Fruit fly (Drosophila melanogaster) whole organism, embryonic: ENCODE data around the gene mio.

Source experiments
- Ada2b ChIP-seq: fragments of 200-800 bp; sonication (Bioruptor generic); IDR thresholded peaks from 2 replicates; pipeline ENCODE4 v1.3.6; 2022; ENCODE audit warnings: missing biosample characterization, missing genetic modification characterization
- Atf3 ChIP-seq: fragments of 200-800 bp; sonication (Bioruptor generic); optimal IDR thresholded peaks from 3 replicates; lab custom pipeline; 2016; ENCODE audit warnings: missing biosample characterization, missing genetic modification characterization
- Awh ChIP-seq: fragments of 200-800 bp; sonication (Bioruptor generic); IDR thresholded peaks from 2 replicates; pipeline ENCODE4, ENCODE4 v1.3.6; 2022; ENCODE audit warnings: missing biosample characterization, missing genetic modification characterization
- CG10274 ChIP-seq: fragments of 200-800 bp; sonication (Bioruptor generic); optimal IDR thresholded peaks from 3 replicates; lab custom pipeline; 2017; ENCODE audit warnings: missing biosample characterization, mild to moderate bottlenecking, missing genetic modification characterization
- CG10431 ChIP-seq: fragments of 200-800 bp; sonication (Bioruptor generic); optimal IDR thresholded peaks from 3 replicates; lab custom pipeline; 2018; ENCODE audit warnings: missing biosample characterization, mild to moderate bottlenecking, missing genetic modification characterization
- CG11085 ChIP-seq: fragments of 200-800 bp; sonication (Bioruptor generic); IDR thresholded peaks from 2 replicates; pipeline ENCODE4 v1.3.6; 2022; ENCODE audit warnings: missing biosample characterization, missing genetic modification characterization
- CG11504 ChIP-seq: fragments of 200-800 bp; sonication (Bioruptor generic); optimal IDR thresholded peaks from 3 replicates; lab custom pipeline; 2019; ENCODE audit warnings: missing biosample characterization, mild to moderate bottlenecking, missing genetic modification characterization, moderate library complexity
- CG11696 ChIP-seq: fragments of 200-800 bp; sonication (Bioruptor generic); IDR thresholded peaks from 2 replicates; pipeline ENCODE4 v1.3.6; 2022; ENCODE audit warnings: missing biosample characterization, missing genetic modification characterization
- CG12219 ChIP-seq: fragments of 200-800 bp; sonication (Bioruptor generic); optimal IDR thresholded peaks from 3 replicates; lab custom pipeline; 2018; ENCODE audit warnings: missing biosample characterization, mild to moderate bottlenecking, missing genetic modification characterization
- CG12299 ChIP-seq: fragments of 200-800 bp; sonication (Bioruptor generic); optimal IDR thresholded peaks from 2 replicates; lab custom pipeline; 2018; ENCODE audit warnings: missing biosample characterization, mild to moderate bottlenecking, missing genetic modification characterization
- CG15696 ChIP-seq: fragments of 200-800 bp; sonication (Bioruptor generic); optimal IDR thresholded peaks from 2 replicates; lab custom pipeline; 2019; ENCODE audit warnings: missing biosample characterization, mild to moderate bottlenecking, missing genetic modification characterization, moderate library complexity
- CG1647 ChIP-seq: fragments of 200-800 bp; sonication (Bioruptor generic); optimal IDR thresholded peaks from 3 replicates; lab custom pipeline; 2016; ENCODE audit warnings: missing biosample characterization, missing genetic modification characterization
- CG16779 ChIP-seq: fragments of 200-800 bp; sonication (Bioruptor generic); IDR thresholded peaks from 2 replicates; pipeline ENCODE4 v1.3.6; 2022; ENCODE audit warnings: missing biosample characterization, missing genetic modification characterization
- CG31388 ChIP-seq: fragments of 200-800 bp; sonication (Bioruptor generic); optimal IDR thresholded peaks from 2 replicates; lab custom pipeline; 2016; ENCODE audit warnings: missing biosample characterization, missing genetic modification characterization
- CG32532 ChIP-seq: fragments of 200-800 bp; sonication (Bioruptor generic); IDR thresholded peaks from 2 replicates; pipeline ENCODE4 v1.3.6; 2022; ENCODE audit warnings: missing biosample characterization, missing genetic modification characterization
- CG3281 ChIP-seq: fragments of 200-800 bp; sonication (Bioruptor generic); optimal IDR thresholded peaks from 3 replicates; lab custom pipeline; 2017; ENCODE audit warnings: missing biosample characterization, mild to moderate bottlenecking, missing genetic modification characterization
- CG33213 ChIP-seq: fragments of 200-800 bp; sonication (Bioruptor generic); optimal IDR thresholded peaks from 3 replicates; lab custom pipeline; 2016; ENCODE audit warnings: missing biosample characterization, missing genetic modification characterization
- CG34376 ChIP-seq: fragments of 200-800 bp; sonication (Bioruptor generic); optimal IDR thresholded peaks from 2 replicates; lab custom pipeline; 2018; ENCODE audit warnings: missing biosample characterization, mild to moderate bottlenecking, missing genetic modification characterization
- CG34422 ChIP-seq: fragments of 200-800 bp; sonication (Bioruptor generic); IDR thresholded peaks from 3 replicates; pipeline ENCODE4 v1.3.6; 2022; ENCODE audit warnings: missing biosample characterization, missing genetic modification characterization
- CG4730 ChIP-seq: fragments of 200-800 bp; sonication (Bioruptor generic); IDR thresholded peaks from 2 replicates; pipeline ENCODE4 v1.3.6; 2022; ENCODE audit warnings: missing biosample characterization, missing genetic modification characterization
- CG6654 ChIP-seq: fragments of 200-800 bp; sonication (Bioruptor generic); optimal IDR thresholded peaks from 2 replicates; lab custom pipeline; 2017; ENCODE audit warnings: missing biosample characterization, mild to moderate bottlenecking, missing genetic modification characterization
- CG7745 ChIP-seq: fragments of 200-800 bp; sonication (Bioruptor generic); optimal IDR thresholded peaks from 2 replicates; lab custom pipeline; 2018; ENCODE audit warnings: missing biosample characterization, mild to moderate bottlenecking, missing genetic modification characterization, moderate library complexity
- CG9609 ChIP-seq: fragments of 200-800 bp; sonication (Bioruptor generic); optimal IDR thresholded peaks from 3 replicates; lab custom pipeline; 2016; ENCODE audit warnings: missing biosample characterization, missing genetic modification characterization
- CG9797 ChIP-seq: fragments of 200-800 bp; sonication (Bioruptor generic); optimal IDR thresholded peaks from 3 replicates; lab custom pipeline; 2018; ENCODE audit warnings: missing biosample characterization, mild to moderate bottlenecking, missing genetic modification characterization
- CHES-1-like ChIP-seq: fragments of 200-800 bp; sonication (Bioruptor generic); optimal IDR thresholded peaks from 2 replicates; lab custom pipeline; 2016; ENCODE audit warnings: missing biosample characterization, missing genetic modification characterization
- CkIIα-i1 ChIP-seq: fragments of 200-800 bp; sonication (Bioruptor generic); IDR thresholded peaks from 2 replicates; pipeline ENCODE4 v1.3.6; 2022; ENCODE audit warnings: missing biosample characterization, missing genetic modification characterization
- Dip2 ChIP-seq: fragments of 200-800 bp; sonication (Bioruptor generic); IDR thresholded peaks from 2 replicates; pipeline ENCODE4 v1.3.6; 2022; ENCODE audit warnings: missing biosample characterization, missing genetic modification characterization
- Doc3 ChIP-seq: fragments of 200-800 bp; sonication (Bioruptor generic); IDR thresholded peaks from 3 replicates; pipeline ENCODE4 v1.3.6; 2022; ENCODE audit warnings: missing biosample characterization, missing genetic modification characterization; ENCODE audit not compliant: partially characterized antibody
- E2f1 ChIP-seq: fragments of 200-800 bp; sonication (Bioruptor generic); IDR thresholded peaks from 2 replicates; pipeline ENCODE4 v1.3.6; 2022; ENCODE audit warnings: missing biosample characterization, missing genetic modification characterization
- H15 ChIP-seq: fragments of 200-800 bp; sonication (Bioruptor generic); IDR thresholded peaks from 3 replicates; pipeline ENCODE4 v1.3.6; 2022; ENCODE audit warnings: missing biosample characterization, missing genetic modification characterization
- HLHmδ ChIP-seq: fragments of 200-800 bp; sonication (Bioruptor generic); optimal IDR thresholded peaks from 2 replicates; lab custom pipeline; 2018; ENCODE audit warnings: missing biosample characterization, mild to moderate bottlenecking, missing genetic modification characterization, moderate library complexity
- Lim3 ChIP-seq: fragments of 200-800 bp; sonication (Bioruptor generic); IDR thresholded peaks from 2 replicates; pipeline ENCODE4 v1.3.6; 2022; ENCODE audit warnings: missing biosample characterization, missing genetic modification characterization
- Meics ChIP-seq: fragments of 200-800 bp; sonication (Bioruptor generic); optimal IDR thresholded peaks from 2 replicates; lab custom pipeline; 2017; ENCODE audit warnings: missing biosample characterization, mild to moderate bottlenecking, missing genetic modification characterization
- NK7.1 ChIP-seq: fragments of 200-800 bp; sonication (Bioruptor generic); optimal IDR thresholded peaks from 3 replicates; lab custom pipeline; 2016; ENCODE audit warnings: missing biosample characterization, missing genetic modification characterization
- ato ChIP-seq: fragments of 200-800 bp; sonication (Bioruptor generic); IDR thresholded peaks from 2 replicates; pipeline ENCODE4 v1.3.6; 2022; ENCODE audit warnings: missing biosample characterization, missing genetic modification characterization; ENCODE audit not compliant: partially characterized antibody
- chm ChIP-seq: fragments of 200-800 bp; sonication (Bioruptor generic); IDR thresholded peaks from 2 replicates; pipeline ENCODE4 v1.3.6; 2022; ENCODE audit warnings: missing biosample characterization, missing genetic modification characterization
- fu2 ChIP-seq: fragments of 200-800 bp; sonication (Bioruptor generic); optimal IDR thresholded peaks from 2 replicates; lab custom pipeline; 2016; ENCODE audit warnings: missing biosample characterization, missing genetic modification characterization
- h ChIP-seq: fragments of >200 bp; optimal IDR thresholded peaks from 2 replicates; lab custom pipeline; 2017
- hkb ChIP-seq, 2 experiments: fragments of 200-800 bp in 1 of 2; fragments of >200 bp in 1 of 2; sonication (Bioruptor generic) in 1 of 2; IDR thresholded peaks in 1 of 2; optimal IDR thresholded peaks in 1 of 2; 2 replicates each; pipeline versions ENCODE4 v1.3.6 to Lab custom; 2017 to 2022; ENCODE audit warnings: missing biosample characterization in 1 of 2, missing genetic modification characterization in 1 of 2
- inv ChIP-seq: fragments of 200-800 bp; sonication (Bioruptor generic); IDR thresholded peaks from 2 replicates; pipeline ENCODE4 v1.3.6; 2022; ENCODE audit warnings: missing biosample characterization, missing genetic modification characterization; ENCODE audit not compliant: partially characterized antibody
- kah ChIP-seq: fragments of 200-800 bp; sonication (Bioruptor generic); optimal IDR thresholded peaks from 2 replicates; lab custom pipeline; 2018; ENCODE audit warnings: missing biosample characterization, mild to moderate bottlenecking, missing genetic modification characterization
- maf-S ChIP-seq: fragments of 200-800 bp; sonication (Bioruptor generic); optimal IDR thresholded peaks from 2 replicates; lab custom pipeline; 2016; ENCODE audit warnings: missing biosample characterization, missing genetic modification characterization
- mam ChIP-seq: fragments of 200-800 bp; sonication (Bioruptor generic); optimal IDR thresholded peaks from 3 replicates; lab custom pipeline; 2016; ENCODE audit warnings: missing biosample characterization, missing genetic modification characterization
- pb ChIP-seq: fragments of 200-800 bp; sonication (Bioruptor generic); optimal IDR thresholded peaks from 3 replicates; lab custom pipeline; 2016; ENCODE audit warnings: missing biosample characterization, missing genetic modification characterization
- prd ChIP-seq, 3 experiments: fragments of >200 bp in 2 of 3; fragments of 200-800 bp in 1 of 3; sonication (Bioruptor generic) in 1 of 3; optimal IDR thresholded peaks in 2 of 3; IDR thresholded peaks in 1 of 3; 2 replicates in 2 of 3; 3 replicates in 1 of 3; pipeline versions ENCODE4 v1.3.6 to Lab custom; 2017 to 2022; ENCODE audit warnings: missing biosample characterization in 1 of 3, missing genetic modification characterization in 1 of 3
- psq ChIP-seq: fragments of 200-800 bp; sonication (Bioruptor generic); optimal IDR thresholded peaks from 2 replicates; lab custom pipeline; 2017; ENCODE audit warnings: missing biosample characterization, missing genetic modification characterization
- rib ChIP-seq: fragments of 200-800 bp; sonication (Bioruptor generic); IDR thresholded peaks from 2 replicates; pipeline ENCODE4 v1.3.6; 2022; ENCODE audit warnings: missing biosample characterization, missing genetic modification characterization
- sens-2 ChIP-seq: fragments of 200-800 bp; sonication (Bioruptor generic); IDR thresholded peaks from 2 replicates; pipeline ENCODE4 v1.3.6; 2022; ENCODE audit warnings: missing biosample characterization, missing genetic modification characterization
- stc ChIP-seq: fragments of 200-800 bp; sonication (Bioruptor generic); IDR thresholded peaks from 2 replicates; pipeline ENCODE4 v1.3.6; 2022; ENCODE audit warnings: missing biosample characterization, missing genetic modification characterization
- stwl ChIP-seq: fragments of 200-800 bp; sonication (Bioruptor generic); optimal IDR thresholded peaks from 3 replicates; lab custom pipeline; 2018; ENCODE audit warnings: missing biosample characterization, mild to moderate bottlenecking, missing genetic modification characterization, moderate library complexity
- vvl ChIP-seq: fragments of 200-800 bp; sonication (Bioruptor generic); IDR thresholded peaks from 2 replicates; pipeline ENCODE4 v1.3.6; 2022; ENCODE audit warnings: missing biosample characterization, missing genetic modification characterization

Gene mio

DNA sequence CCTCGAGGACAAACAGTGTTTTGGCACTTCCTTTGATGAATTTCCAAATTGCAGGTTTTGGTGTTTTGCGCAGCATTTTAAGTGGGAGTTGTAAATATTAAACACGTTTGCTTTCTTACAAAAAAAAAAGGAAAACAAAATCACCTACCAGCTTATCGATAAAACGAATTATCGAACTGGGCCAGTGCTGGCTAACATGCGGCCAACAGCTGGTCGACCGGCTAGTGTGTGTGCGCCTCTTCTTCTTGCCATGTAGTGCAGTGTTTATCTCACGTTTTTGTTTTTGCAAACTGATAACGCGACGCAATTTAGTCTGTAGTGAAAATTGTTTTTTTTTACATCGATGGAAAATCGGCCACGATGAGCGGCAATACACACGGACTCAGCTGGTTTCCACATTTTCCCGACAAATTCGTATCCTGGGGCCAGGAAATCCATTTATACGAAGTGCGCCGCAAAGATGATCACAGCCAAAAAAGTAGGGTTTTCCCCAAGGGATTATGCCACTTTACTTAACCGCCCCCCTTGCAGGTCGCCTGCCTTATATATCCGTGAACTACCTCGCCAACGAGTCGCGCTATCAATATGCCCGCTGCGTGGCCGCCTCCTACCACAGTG, at the start of gene mio, which contains the start of the genes CG15386 and CG42371 (continued):
- TF ChIP-seq CG7745 (tag; lab: Kevin White, UChicago) (no peak), CG32532 (GFP tag; lab: Robert Waterston, UW) (no peak; the same call in 1 of the 2 replicates), CG11085 (GFP tag; lab: Robert Waterston, UW) (no peak), H15 (GFP tag; lab: Robert Waterston, UW) (no peak), CG3281 (GFP tag; lab: Kevin White, UChicago) (peak; percentile 10), CG11696 (GFP tag; lab: Robert Waterston, UW) (no peak), h (lab: Kevin White, UChicago) (no peak), CG15696 (no peak), inv (no peak), CG1647 (GFP tag; lab: Kevin White, UChicago) (no peak), vvl (GFP tag; lab: Robert Waterston, UW) (no peak), mam (GFP tag; lab: Kevin White, UChicago) (no peak), NK7.1 (GFP tag; lab: Kevin White, UChicago) (no peak), CG34422 (GFP tag; lab: Robert Waterston, UW) (peak; percentile 88), ato (GFP tag; lab: Robert Waterston, UW) (peak; percentile 45), CG12299 (tag; lab: Kevin White, UChicago) (no peak), rib (0 out of 2 replicates have a peak, but pooled peaks have one; percentile 19), sens-2 (GFP tag; lab: Robert Waterston, UW) (no peak), pb (no peak), Ada2b (GFP tag; lab: Robert Waterston, UW) (no peak), psq (GFP tag; lab: Kevin White, UChicago) (no peak), maf-S (no peak), Dip2 (GFP tag; lab: Robert Waterston, UW) (no peak), CG9609 (no peak), Atf3 (GFP tag; lab: Kevin White, UChicago) (no peak), CG11504 (tag; lab: Kevin White, UChicago) (no peak), prd (optimal IDR thresholded peaks at IDR 0.05; lab: Kevin White, UChicago) (no peak), prd (GFP tag; IDR thresholded peaks at IDR 0.05; lab: Robert Waterston, UW) (0 out of 3 replicates have a peak, but pooled peaks have one; percentile 29), kah (no peak), HLHmδ (GFP tag; lab: Kevin White, UChicago) (no peak), fu2 (GFP tag; lab: Kevin White, UChicago) (no peak), CG10431 (GFP tag; lab: Kevin White, UChicago) (peak; percentile 100), CG16779 (GFP tag; lab: Robert Waterston, UW) (no peak), CG34376 (GFP tag; lab: Kevin White, UChicago) (peak; percentile 68), Meics (GFP tag; lab: Kevin White, UChicago) (no peak), CG12219 (GFP tag; lab: Kevin White, UChicago) (no peak), Lim3 (no peak), Doc3 (GFP tag; lab: Robert Waterston, UW) (no peak), stc (GFP tag; lab: Robert Waterston, UW) (no peak), CG33213 (GFP tag; lab: Kevin White, UChicago) (no peak), stwl (tag; lab: Kevin White, UChicago) (peak; percentile 80), CG6654 (no peak), E2f1 (GFP tag; lab: Robert Waterston, UW) (no peak), CHES-1-like (GFP tag; lab: Kevin White, UChicago) (peak; percentile 59), chm (GFP tag; lab: Robert Waterston, UW) (no peak), hkb (optimal IDR thresholded peaks at IDR 0.05; lab: Kevin White, UChicago) (no peak), hkb (GFP tag; IDR thresholded peaks at IDR 0.05; lab: Robert Waterston, UW) (peak; percentile 43; the same call in 1 of the 2 replicates), CG9797 (GFP tag; lab: Kevin White, UChicago) (peak; percentile 18), CG31388 (GFP tag; lab: Kevin White, UChicago) (no peak), CG4730 (GFP tag; lab: Robert Waterston, UW) (no peak), CkIIα-i1 (GFP tag; lab: Robert Waterston, UW) (no peak), Awh (GFP tag; lab: Robert Waterston, UW) (no peak), CG10274 (GFP tag; lab: Kevin White, UChicago) (no peak)
